Worm (Caenorhabditis elegans) whole organism, L2 larva: ENCODE results near the gene paqr-3.

ENCODE experiments used
- elt-1 ChIP-seq: fragments of 150-350 bp; optimal IDR thresholded peaks from 2 replicates; lab custom pipeline; 2014; ENCODE audit warnings: missing biosample characterization, missing genetic modification characterization
- nhr-10 ChIP-seq: sonication (generic microtip); optimal IDR thresholded peaks from 2 replicates; lab custom pipeline; 2017; ENCODE audit warnings: missing biosample characterization, missing genetic modification characterization
- nhr-21 ChIP-seq: fragments of 150-350 bp; optimal IDR thresholded peaks from 2 replicates; lab custom pipeline; 2014; ENCODE audit warnings: missing biosample characterization, missing genetic modification characterization

DNA sequence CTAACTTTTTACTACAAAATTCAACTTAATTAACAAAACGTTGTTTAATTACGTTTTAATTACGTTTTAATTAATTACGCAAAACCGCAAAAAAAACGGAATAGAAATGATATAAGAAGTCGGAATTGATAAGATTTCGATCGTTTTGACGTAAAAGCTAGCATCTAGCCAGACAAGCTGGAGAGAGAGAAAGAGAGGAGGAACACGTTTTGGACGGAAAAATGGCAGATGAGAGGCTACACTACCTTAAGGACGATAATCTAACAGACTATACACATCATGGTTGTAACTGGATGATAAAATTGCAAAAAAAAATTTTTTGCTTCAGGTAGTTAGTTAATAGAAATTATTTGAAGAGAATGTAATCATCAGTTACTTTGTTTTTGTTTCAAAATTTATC lies 711 bp upstream of the paqr-3 start:
- TF ChIP-seq nhr-10 (tag; lab: Kevin White, UChicago), result no peak
- no peak for TF ChIP-seq elt-1 (tag; lab: Kevin White, UChicago)
- no peak for TF ChIP-seq nhr-21 (tag; lab: Kevin White, UChicago)
